Fruit fly (Drosophila melanogaster): ENCODE data around the gene Mlc2.

- TF ChIP-seq D1 (tag; optimal IDR thresholded peaks at IDR 0.05) (no peak), CG4496 (GFP tag; IDR thresholded peaks at IDR 0.05) (no peak), CG17806 (tag; optimal IDR thresholded peaks at IDR 0.05) (no peak), Ets98B (GFP tag; IDR thresholded peaks at IDR 0.05) (no peak), Pif1B (GFP tag; optimal IDR thresholded peaks at IDR 0.05) (no peak)
These were observed 24.8 kb downstream of the Mlc2 start, which contains the start of gene AdoR for dm6 chr3R:30149506-30149905.

Measured in whole organism, pupa.